Fruit fly (Drosophila melanogaster) whole organism, prepupa: ENCODE measurements around the gene Rab11.
A peak's percentile ranks its signal among the peaks of the same experiment; 100 is the strongest.

Source experiments
- Blimp-1 ChIP-seq: fragments of 200-800 bp; sonication (Bioruptor generic); optimal IDR thresholded peaks from 3 replicates; lab custom pipeline; 2017; ENCODE audit warnings: missing biosample characterization, missing genetic modification characterization, mild to moderate bottlenecking, moderate library complexity, missing genetic modification reagents
- CG10669 ChIP-seq: fragments of 200-800 bp; sonication (Bioruptor generic); optimal IDR thresholded peaks from 3 replicates; lab custom pipeline; 2018; ENCODE audit warnings: missing biosample characterization, mild to moderate bottlenecking, missing genetic modification characterization, moderate library complexity
- CG11762 ChIP-seq: fragments of 200-800 bp; sonication (Bioruptor generic); optimal IDR thresholded peaks from 3 replicates; lab custom pipeline; 2016; ENCODE audit warnings: missing biosample characterization, missing genetic modification characterization; ENCODE audit not compliant: insufficient read depth
- CG15336 ChIP-seq: fragments of 200-800 bp; sonication (Bioruptor generic); IDR thresholded peaks from 2 replicates; pipeline ENCODE4 v1.3.6; 2022; ENCODE audit warnings: missing biosample characterization, missing genetic modification characterization
- CG1621 ChIP-seq: fragments of 200-800 bp; sonication (Bioruptor generic); optimal IDR thresholded peaks from 3 replicates; lab custom pipeline; 2018; ENCODE audit warnings: missing biosample characterization, mild to moderate bottlenecking, missing genetic modification characterization
- CG16779 ChIP-seq: fragments of 200-800 bp; sonication (Bioruptor generic); optimal IDR thresholded peaks from 3 replicates; lab custom pipeline; 2017; ENCODE audit warnings: missing biosample characterization, mild to moderate bottlenecking, missing genetic modification characterization
- CG31627 ChIP-seq: fragments of 200-800 bp; sonication (Bioruptor generic); optimal IDR thresholded peaks from 3 replicates; lab custom pipeline; 2016; ENCODE audit warnings: missing biosample characterization, missing genetic modification characterization
- CG32006 ChIP-seq: fragments of 200-800 bp; sonication (Bioruptor generic); optimal IDR thresholded peaks from 3 replicates; lab custom pipeline; 2017; ENCODE audit warnings: missing biosample characterization, mild to moderate bottlenecking, missing genetic modification characterization
- CG3919 ChIP-seq: fragments of 200-800 bp; sonication (Bioruptor generic); optimal IDR thresholded peaks from 3 replicates; lab custom pipeline; 2016; ENCODE audit warnings: missing biosample characterization, missing genetic modification characterization
- CG6276 ChIP-seq: fragments of 200-800 bp; sonication (Bioruptor generic); optimal IDR thresholded peaks from 2 replicates; lab custom pipeline; 2017; ENCODE audit warnings: missing biosample characterization, mild to moderate bottlenecking, missing genetic modification characterization
- CG6792 ChIP-seq: fragments of 200-800 bp; sonication (Bioruptor generic); optimal IDR thresholded peaks from 3 replicates; lab custom pipeline; 2016; ENCODE audit warnings: missing biosample characterization, missing genetic modification characterization
- CG6808 ChIP-seq: fragments of 200-800 bp; sonication (Bioruptor generic); optimal IDR thresholded peaks from 3 replicates; lab custom pipeline; 2017; ENCODE audit warnings: missing biosample characterization, missing genetic modification characterization, mild to moderate bottlenecking, moderate library complexity, missing genetic modification reagents
- CG6854 ChIP-seq: fragments of 200-800 bp; sonication (Bioruptor generic); optimal IDR thresholded peaks from 2 replicates; lab custom pipeline; 2017; ENCODE audit warnings: missing biosample characterization, mild to moderate bottlenecking, missing genetic modification characterization
- CG8319 ChIP-seq: fragments of 200-800 bp; sonication (Bioruptor generic); optimal IDR thresholded peaks from 3 replicates; lab custom pipeline; 2016; ENCODE audit warnings: missing biosample characterization, missing genetic modification characterization
- CG9139 ChIP-seq: fragments of 200-800 bp; sonication (Bioruptor generic); optimal IDR thresholded peaks from 3 replicates; lab custom pipeline; 2017; ENCODE audit warnings: missing biosample characterization, mild to moderate bottlenecking, missing genetic modification characterization
- Eip75B ChIP-seq: fragments of 200-800 bp; sonication (Bioruptor generic); optimal IDR thresholded peaks from 3 replicates; lab custom pipeline; 2016; ENCODE audit warnings: missing biosample characterization, missing genetic modification characterization
- Eip78C ChIP-seq: fragments of 200-800 bp; sonication (Bioruptor generic); peaks from one replicate; lab custom pipeline; 2016; ENCODE audit warnings: missing biosample characterization, missing genetic modification characterization
- Ets21C ChIP-seq: fragments of 200-800 bp; sonication (Bioruptor generic); optimal IDR thresholded peaks from 3 replicates; lab custom pipeline; 2016; ENCODE audit warnings: missing biosample characterization, missing genetic modification characterization
- Hr38 ChIP-seq: sonication (Bioruptor generic); optimal IDR thresholded peaks from 2 replicates; lab custom pipeline; 2016; ENCODE audit warnings: missing biosample characterization, missing genetic modification characterization
- Hr4 ChIP-seq: fragments of 200-800 bp; sonication (Bioruptor generic); optimal IDR thresholded peaks from 3 replicates; lab custom pipeline; 2016; ENCODE audit warnings: missing biosample characterization, missing genetic modification characterization
- Lpt ChIP-seq: fragments of 200-800 bp; sonication (Bioruptor generic); optimal IDR thresholded peaks from 3 replicates; lab custom pipeline; 2016; ENCODE audit warnings: missing biosample characterization, missing genetic modification characterization
- Smox ChIP-seq: fragments of 200-800 bp; sonication (Bioruptor generic); optimal IDR thresholded peaks from 3 replicates; lab custom pipeline; 2016; ENCODE audit warnings: missing biosample characterization, missing genetic modification characterization
- acj6 ChIP-seq: fragments of 200-800 bp; sonication (Bioruptor generic); optimal IDR thresholded peaks from 3 replicates; lab custom pipeline; 2016; ENCODE audit warnings: missing biosample characterization, missing genetic modification characterization
- cyc ChIP-seq: fragments of 200-800 bp; sonication (Bioruptor generic); optimal IDR thresholded peaks from 3 replicates; lab custom pipeline; 2016; ENCODE audit warnings: missing biosample characterization, missing genetic modification characterization
- eg ChIP-seq: fragments of 200-800 bp; sonication (Bioruptor generic); IDR thresholded peaks from 3 replicates; pipeline ENCODE4 v1.3.6; 2022; ENCODE audit warnings: missing biosample characterization, missing genetic modification characterization
- esn ChIP-seq: fragments of 200-800 bp; sonication (Bioruptor generic); optimal IDR thresholded peaks from 2 replicates; lab custom pipeline; 2016; ENCODE audit warnings: missing biosample characterization, mild to moderate bottlenecking, missing genetic modification characterization, moderate library complexity
- fd59A ChIP-seq: fragments of 200-800 bp; sonication (Bioruptor generic); optimal IDR thresholded peaks from 2 replicates; lab custom pipeline; 2017; ENCODE audit warnings: missing biosample characterization, mild to moderate bottlenecking, missing genetic modification characterization, missing genetic modification reagents
- fd85E ChIP-seq: fragments of 200-800 bp; sonication (Bioruptor generic); optimal IDR thresholded peaks from 3 replicates; lab custom pipeline; 2016; ENCODE audit warnings: missing biosample characterization, missing genetic modification characterization
- fkh ChIP-seq: fragments of 200-800 bp; sonication (Bioruptor generic); optimal IDR thresholded peaks from 3 replicates; lab custom pipeline; 2017; ENCODE audit warnings: missing biosample characterization, mild to moderate bottlenecking, missing genetic modification characterization, moderate library complexity
- pdm3 ChIP-seq: fragments of 200-800 bp; sonication (Bioruptor generic); optimal IDR thresholded peaks from 3 replicates; lab custom pipeline; 2016; ENCODE audit warnings: missing biosample characterization, missing genetic modification characterization
- ss ChIP-seq, 2 experiments: fragments of 200-800 bp; sonication (Bioruptor generic); optimal IDR thresholded peaks; 2 replicates in 1 of 2; 3 replicates in 1 of 2; lab custom pipeline; 2017 to 2018; ENCODE audit warnings: mild to moderate bottlenecking in 2 of 2, missing biosample characterization in 2 of 2, missing genetic modification characterization in 2 of 2, moderate library complexity in 1 of 2
- topi ChIP-seq: fragments of 200-800 bp; sonication (Bioruptor generic); optimal IDR thresholded peaks from 3 replicates; lab custom pipeline; 2016; ENCODE audit warnings: missing biosample characterization, missing genetic modification characterization
- vri ChIP-seq: fragments of 200-800 bp; sonication (Bioruptor generic); optimal IDR thresholded peaks from 3 replicates; lab custom pipeline; 2016; ENCODE audit warnings: missing biosample characterization, mild to moderate bottlenecking, missing genetic modification characterization

Rab11 gene

DNA sequence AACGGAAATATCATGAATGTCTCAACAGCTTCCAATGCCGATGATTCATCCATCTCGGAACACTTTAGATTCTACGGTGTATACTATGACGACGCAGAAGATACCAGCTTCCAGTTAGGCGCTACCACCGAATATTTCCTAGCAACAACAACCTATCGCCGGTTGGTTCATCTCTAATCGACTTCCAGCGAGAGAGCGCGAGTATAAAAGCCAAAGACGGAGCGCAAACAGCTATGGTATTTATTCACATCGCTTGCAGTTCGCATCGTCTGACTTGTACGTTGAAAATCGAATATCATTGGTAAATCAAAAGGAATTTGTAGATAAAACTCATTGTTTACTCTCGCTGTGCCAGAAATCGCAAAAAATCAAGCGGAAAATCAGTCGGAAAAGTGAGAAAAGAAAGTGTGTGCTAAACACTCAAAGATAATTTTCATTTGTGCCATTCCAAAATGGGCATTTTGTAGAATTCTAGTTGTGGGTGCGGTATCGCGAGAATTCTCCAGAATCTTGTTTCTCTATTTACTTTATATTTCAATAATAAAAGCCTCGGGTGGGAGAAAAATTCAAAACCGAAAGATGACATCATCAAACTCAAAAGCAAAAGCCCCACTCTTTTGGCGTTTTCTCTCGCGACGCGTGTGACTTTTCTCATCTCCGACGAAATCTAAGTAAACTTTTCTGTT, 46.1 kb upstream of the Rab11 start, which contains the start of gene AnxB9 (continued):
- TF ChIP-seq vri (peak; percentile 80), Lpt (GFP tag; lab: Kevin White, UChicago) (no peak), ss (GFP tag; optimal IDR thresholded peaks at IDR 0.05; lab: Kevin White, UChicago) (peak; percentile 24 to 58), CG16779 (tag; lab: Kevin White, UChicago) (peak; percentile 65), CG8319 (GFP tag; lab: Kevin White, UChicago) (no peak), CG6792 (GFP tag; lab: Kevin White, UChicago) (no peak), Ets21C (no peak), Hr38 (GFP tag; lab: Kevin White, UChicago) (no peak), CG6854 (GFP tag; lab: Kevin White, UChicago) (peak; percentile 80), fd59A (GFP tag; lab: Kevin White, UChicago) (no peak), fd85E (GFP tag; lab: Kevin White, UChicago) (no peak), CG3919 (GFP tag; lab: Kevin White, UChicago) (peak; percentile 42), CG31627 (GFP tag; lab: Kevin White, UChicago) (no peak), CG9139 (GFP tag; lab: Kevin White, UChicago) (peak; percentile 61), acj6 (no peak), cyc (GFP tag; lab: Kevin White, UChicago) (no peak), fkh (GFP tag; lab: Kevin White, UChicago) (peak; percentile 83), pdm3 (no peak), topi (GFP tag; lab: Kevin White, UChicago) (peak; percentile 27), CG32006 (GFP tag; lab: Kevin White, UChicago) (no peak), eg (GFP tag; lab: Robert Waterston, UW) (peak; percentile 57; the same call in 2 of the 3 replicates), Eip75B (peak; percentile 22)

DNA sequence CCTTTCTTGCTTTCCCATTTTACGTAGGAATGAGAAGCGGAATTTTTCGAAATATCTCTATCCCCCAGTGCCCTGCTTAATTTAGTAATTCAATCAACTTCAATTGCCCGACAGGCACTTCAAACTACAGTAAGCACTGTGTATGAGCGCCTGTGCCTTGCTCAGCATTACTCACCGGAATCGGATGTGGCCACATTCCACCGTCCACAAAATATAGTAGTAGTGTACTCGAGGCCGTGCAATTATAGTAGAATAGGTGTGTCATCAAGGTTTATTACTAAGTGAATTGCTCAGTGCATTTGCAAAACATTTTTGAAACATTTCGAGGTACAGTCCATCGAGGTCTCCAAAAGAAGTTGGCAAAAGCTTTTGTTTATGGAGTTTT, 45.5 kb upstream of the Rab11 start:
- peak; percentile 55; the same call in 1 of the 3 replicates for TF ChIP-seq eg (GFP tag; lab: Robert Waterston, UW)
- peak; percentile 14 for TF ChIP-seq Hr4 (GFP tag; lab: Kevin White, UChicago)
- TF ChIP-seq Eip78C (GFP tag; lab: Kevin White, UChicago) = peak; percentile 39
- TF ChIP-seq esn (GFP tag; lab: Kevin White, UChicago) = no peak
- peak; percentile 2 for TF ChIP-seq CG6276
- TF ChIP-seq cyc (GFP tag; lab: Kevin White, UChicago) = no peak
- TF ChIP-seq CG8319 (GFP tag; lab: Kevin White, UChicago) = peak; percentile 50

dm6 chr3R:21066469-21067284, 44.5 kb upstream of the Rab11 start:
- TF ChIP-seq fkh (GFP tag; lab: Kevin White, UChicago) (peak; percentile 71), Eip78C (GFP tag; lab: Kevin White, UChicago) (peak; percentile 46), Blimp-1 (GFP tag; lab: Kevin White, UChicago) (peak; percentile 12), Smox (GFP tag; lab: Kevin White, UChicago) (no peak), eg (GFP tag; lab: Robert Waterston, UW) (peak; percentile 16; the same call in 1 of the 3 replicates), CG15336 (GFP tag; lab: Robert Waterston, UW) (0 out of 2 replicates have a peak, but pooled peaks have one; percentile 32)
- TF ChIP-seq, all 60 proteins: peak for 5

dm6 chr3R:21067543-21067942, 43.7 kb upstream of the Rab11 start:
- no peak for TF ChIP-seq CG11762
- peak; percentile 65 for TF ChIP-seq vri

- TF ChIP-seq CG6276 (no peak), Smox (GFP tag; lab: Kevin White, UChicago) (no peak), Hr38 (GFP tag; lab: Kevin White, UChicago) (no peak), pdm3 (no peak), CG6808 (GFP tag; lab: Kevin White, UChicago) (no peak), CG1621 (tag; lab: Kevin White, UChicago) (no peak), CG10669 (GFP tag; lab: Kevin White, UChicago) (no peak)
Measured at dm6 chr3R:21069742-21070141, 41.5 kb upstream of the Rab11 start.
